Fruit fly (Drosophila melanogaster) whole organism, pupa: ENCODE measurements around the gene CG11398.
A peak's percentile ranks its signal among the peaks of the same experiment; 100 is the strongest.

Source experiments
- CG10348 ChIP-seq: fragments of 200-800 bp; sonication (Bioruptor generic); IDR thresholded peaks from 2 replicates; pipeline ENCODE4 v1.3.6; 2022; ENCODE audit warnings: missing biosample characterization, missing genetic modification characterization
- CG17806 ChIP-seq: fragments of 200-800 bp; sonication (Bioruptor generic); optimal IDR thresholded peaks from 2 replicates; lab custom pipeline; 2018; ENCODE audit warnings: missing biosample characterization, mild to moderate bottlenecking, missing genetic modification characterization, moderate library complexity
- CG32121 ChIP-seq: fragments of 200-800 bp; sonication (Bioruptor generic); IDR thresholded peaks from 2 replicates; pipeline ENCODE4 v1.3.6; 2022; ENCODE audit warnings: missing biosample characterization, missing genetic modification characterization
- CG34367 ChIP-seq: fragments of 200-800 bp; sonication (Bioruptor generic); optimal IDR thresholded peaks from 2 replicates; lab custom pipeline; 2018; ENCODE audit warnings: missing biosample characterization, mild to moderate bottlenecking, missing genetic modification characterization
- CG4496 ChIP-seq: fragments of 200-800 bp; sonication (Bioruptor generic); IDR thresholded peaks from 3 replicates; pipeline ENCODE4 v1.3.6; 2022; ENCODE audit warnings: missing biosample characterization, missing genetic modification characterization
- CG8159 ChIP-seq: fragments of 200-800 bp; sonication (Bioruptor generic); optimal IDR thresholded peaks from 3 replicates; lab custom pipeline; 2018; ENCODE audit warnings: missing biosample characterization, mild to moderate bottlenecking, missing genetic modification characterization, moderate library complexity
- CG9948 ChIP-seq: fragments of 200-800 bp; sonication (Bioruptor generic); optimal IDR thresholded peaks from 2 replicates; lab custom pipeline; 2018; ENCODE audit warnings: missing biosample characterization, mild to moderate bottlenecking, missing genetic modification characterization, moderate library complexity
- Ets98B ChIP-seq: fragments of 200-800 bp; sonication (Bioruptor generic); IDR thresholded peaks from 2 replicates; pipeline ENCODE4 v1.3.6; 2022; ENCODE audit warnings: missing biosample characterization, missing genetic modification characterization
- Pif1B ChIP-seq: fragments of 200-800 bp; sonication (Bioruptor generic); optimal IDR thresholded peaks from 3 replicates; lab custom pipeline; 2016; ENCODE audit warnings: missing biosample characterization, missing genetic modification characterization
- fd96Ca ChIP-seq: fragments of 200-800 bp; sonication (Bioruptor generic); IDR thresholded peaks from 3 replicates; pipeline ENCODE4 v1.3.6; 2022; ENCODE audit warnings: missing biosample characterization, missing genetic modification characterization
- gl ChIP-seq: fragments of 200-800 bp; sonication (Bioruptor generic); optimal IDR thresholded peaks from 2 replicates; lab custom pipeline; 2018; ENCODE audit warnings: missing biosample characterization, mild to moderate bottlenecking, missing genetic modification characterization
- rn ChIP-seq: fragments of 200-800 bp; sonication (Bioruptor generic); IDR thresholded peaks from 2 replicates; pipeline ENCODE4 v1.3.6; 2022; ENCODE audit warnings: missing biosample characterization, missing genetic modification characterization

- TF ChIP-seq CG9948 (tag; lab: Kevin White, UChicago) (no peak), CG10348 (no peak), CG4496 (GFP tag; lab: Robert Waterston, UW) (no peak), CG32121 (GFP tag; lab: Robert Waterston, UW) (no peak), CG17806 (tag; lab: Kevin White, UChicago) (no peak), rn (GFP tag; lab: Robert Waterston, UW) (no peak), CG8159 (tag; lab: Kevin White, UChicago) (no peak), Pif1B (GFP tag; lab: Kevin White, UChicago) (no peak), CG34367 (tag; lab: Kevin White, UChicago) (no peak), Ets98B (GFP tag; lab: Robert Waterston, UW) (peak; percentile 40; the same call in 1 of the 2 replicates), gl (tag; lab: Kevin White, UChicago) (no peak), fd96Ca (no peak)
Measured at dm6 chrX:1260327-1260726, 45.4 kb upstream of the CG11398 start.
